Fruit fly (Drosophila melanogaster) Kc167 (cell line): Measurements from ENCODE around the gene CenG1A.

Experiments
- Myc ChIP-seq: fragments of >200 bp; optimal IDR thresholded peaks from 2 replicates; lab custom pipeline; 2017; ENCODE audit warnings: missing external identifiers
- Sin3A ChIP-seq: fragments of >200 bp; optimal IDR thresholded peaks from 2 replicates; lab custom pipeline; 2018; ENCODE audit warnings: missing external identifiers
- h ChIP-seq: fragments of >200 bp; optimal IDR thresholded peaks from 3 replicates; lab custom pipeline; 2018; ENCODE audit warnings: missing external identifiers
- insv ChIP-seq: fragments of >200 bp; optimal IDR thresholded peaks from 3 replicates; lab custom pipeline; 2018; ENCODE audit warnings: missing external identifiers
- psq ChIP-seq: fragments of >200 bp; optimal IDR thresholded peaks from 2 replicates; lab custom pipeline; 2017; ENCODE audit warnings: missing external identifiers
- ttk ChIP-seq: sonication (Bioruptor generic); optimal IDR thresholded peaks from 2 replicates; lab custom pipeline; 2017; ENCODE audit warnings: missing external identifiers

- TF ChIP-seq psq (lab: Kevin White, UChicago) (no peak), ttk (lab: Kevin White, UChicago) (no peak), insv (lab: Kevin White, UChicago) (no peak), Sin3A (lab: Kevin White, UChicago) (no peak), Myc (no peak), h (no peak)
These were observed 42.7 kb downstream of the CenG1A start for dm6 chr2L:13877934-13878580.
